Fruit fly (Drosophila melanogaster): Measurements from ENCODE around the gene inaF-D.

DNA sequence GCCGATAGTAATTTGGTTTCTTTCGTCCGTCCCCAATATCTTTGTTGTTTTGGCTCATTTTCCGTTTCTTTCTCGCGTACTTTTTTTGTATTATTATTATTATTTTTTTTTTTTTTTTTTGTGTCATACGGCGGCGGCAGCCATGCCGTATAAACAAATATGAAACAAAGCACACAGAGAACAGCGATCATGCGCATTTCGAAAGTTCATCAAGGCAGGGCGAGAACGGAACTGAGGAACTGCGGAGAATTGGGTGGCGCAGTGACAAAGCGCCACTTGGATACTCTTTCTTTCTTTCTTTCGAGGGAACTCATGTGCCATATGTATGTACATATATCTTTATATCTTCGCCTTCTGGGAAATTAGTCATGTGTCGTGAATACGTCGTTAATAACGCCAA lies 44.4 kb downstream of the inaF-D start:
- no peak for TF ChIP-seq CG8478 (optimal IDR thresholded peaks at IDR 0.05)
- no peak for TF ChIP-seq CTCF (optimal IDR thresholded peaks at IDR 0.05)
